Worm (Caenorhabditis elegans): Measurements from ENCODE around the gene srbc-19.

The srbc-19 gene

DNA sequence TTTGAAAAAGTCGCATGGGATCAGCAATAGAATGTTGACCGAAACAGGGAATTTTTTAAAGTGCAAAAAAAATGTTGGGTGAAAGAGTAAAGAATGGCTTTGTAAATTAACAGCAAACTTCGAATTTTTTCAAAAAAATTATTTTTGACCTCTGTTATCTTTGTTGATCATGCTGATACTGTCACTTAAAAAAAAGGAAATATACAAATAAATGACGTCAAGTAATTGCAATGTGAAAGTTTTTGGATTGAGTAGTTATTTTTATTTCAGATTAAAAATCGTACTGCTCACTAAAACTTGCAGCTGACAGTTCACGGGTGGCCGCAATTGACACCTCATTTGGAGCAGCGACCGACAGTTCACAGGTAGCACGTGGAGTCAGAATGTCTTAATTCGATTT is 15.7 kb downstream of the srbc-19 start, which contains the start of gene C45H4.13:
C45H4.13 (minus strand) TSS at position 101 of the 400 bp plus-strand sequence.
- TF ChIP-seq mec-3 (tag; optimal IDR thresholded peaks at IDR 0.05; ENCODE audit: borderline replicate concordance): no peak
- no peak for TF ChIP-seq hlh-15 (tag; optimal IDR thresholded peaks at IDR 0.05)
- TF ChIP-seq ceh-30 (tag; optimal IDR thresholded peaks at IDR 0.05): no peak
- no peak for TF ChIP-seq madf-2 (tag; optimal IDR thresholded peaks at IDR 0.05)
- no peak for TF ChIP-seq hlh-13 (GFP tag; optimal IDR thresholded peaks at IDR 0.05)
- no peak for TF ChIP-seq elt-2 (tag; optimal IDR thresholded peaks at IDR 0.05)
- TF ChIP-seq unc-3 (GFP tag; conservative IDR thresholded peaks at IDR 0.05): no peak
- no peak for TF ChIP-seq unc-3 (tag; optimal IDR thresholded peaks at IDR 0.05)
- TF ChIP-seq sox-2 (GFP tag; IDR thresholded peaks at IDR 0.05): no peak
- TF ChIP-seq tbx-2 (tag; optimal IDR thresholded peaks at IDR 0.05): no peak
- TF ChIP-seq ceh-48 (tag; optimal IDR thresholded peaks at IDR 0.05): no peak
- no peak for TF ChIP-seq ama-1 (optimal IDR thresholded peaks at IDR 0.05)
- no peak for TF ChIP-seq lim-6 (tag; optimal IDR thresholded peaks at IDR 0.05)
- TF ChIP-seq che-1 (tag; optimal IDR thresholded peaks at IDR 0.05): no peak
- TF ChIP-seq ceh-31 (tag; optimal IDR thresholded peaks at IDR 0.05): no peak
- no peak for TF ChIP-seq ztf-16 (tag; optimal IDR thresholded peaks at IDR 0.05)
- TF ChIP-seq fkh-6 (tag; optimal IDR thresholded peaks at IDR 0.05): no peak
- TF ChIP-seq F13H6.1 (tag; optimal IDR thresholded peaks at IDR 0.05): no peak
- no peak for TF ChIP-seq ref-2 (tag; optimal IDR thresholded peaks at IDR 0.05)
- TF ChIP-seq nhr-232 (tag; optimal IDR thresholded peaks at IDR 0.05): no peak

DNA sequence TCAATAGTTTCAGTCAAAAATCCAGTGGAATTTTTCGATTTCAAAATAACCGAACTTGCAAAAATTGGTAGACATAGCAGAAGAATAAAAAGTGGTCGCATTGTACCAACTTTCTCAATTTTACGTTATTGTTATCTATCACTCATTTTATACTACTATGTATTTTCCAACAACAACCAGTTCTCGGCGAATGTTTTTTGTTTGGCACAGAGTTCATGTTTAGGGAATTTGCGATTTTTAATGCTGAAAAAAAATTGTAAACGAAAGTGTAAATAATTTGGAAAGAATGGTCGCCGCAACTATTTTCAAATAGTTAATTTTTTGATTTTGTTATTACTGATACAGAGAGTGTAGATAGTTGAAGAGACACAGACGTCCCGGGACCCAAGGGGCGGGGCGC is 17.1 kb downstream of the srbc-19 start, which contains the start of gene C45H4.21:
C45H4.21 (minus strand) TSS at position 101 of the 400 bp plus-strand sequence.
- TF ChIP-seq ceh-6 (GFP tag; optimal IDR thresholded peaks at IDR 0.05): no peak
- no peak for TF ChIP-seq unc-3 (GFP tag; conservative IDR thresholded peaks at IDR 0.05)
- no peak for TF ChIP-seq unc-3 (tag; optimal IDR thresholded peaks at IDR 0.05)
- TF ChIP-seq syd-9 (tag; optimal IDR thresholded peaks at IDR 0.05): no peak
- TF ChIP-seq ztf-16 (tag; optimal IDR thresholded peaks at IDR 0.05): no peak
- no peak for TF ChIP-seq ceh-45 (GFP tag; IDR thresholded peaks at IDR 0.05)
- no peak for TF ChIP-seq K09A11.1 (tag; optimal IDR thresholded peaks at IDR 0.05; ENCODE audit: insufficient read depth)
- no peak for TF ChIP-seq C08G9.2 (tag; optimal IDR thresholded peaks at IDR 0.05)
- TF ChIP-seq tbx-7 (tag; optimal IDR thresholded peaks at IDR 0.05): no peak
- no peak for TF ChIP-seq gmeb-2 (tag; optimal IDR thresholded peaks at IDR 0.05)
- no peak for TF ChIP-seq pros-1 (tag; optimal IDR thresholded peaks at IDR 0.05)
- no peak for TF ChIP-seq ets-4 (tag; optimal IDR thresholded peaks at IDR 0.05)
- TF ChIP-seq ceh-19 (GFP tag; optimal IDR thresholded peaks at IDR 0.05): no peak
- no peak for TF ChIP-seq zip-5 (tag; optimal IDR thresholded peaks at IDR 0.05)
- no peak for TF ChIP-seq dve-1 (tag; optimal IDR thresholded peaks at IDR 0.05)
- no peak for TF ChIP-seq hlh-13 (GFP tag; optimal IDR thresholded peaks at IDR 0.05)
- no peak for TF ChIP-seq ama-1 (optimal IDR thresholded peaks at IDR 0.05)
- no peak for TF ChIP-seq nhr-232 (tag; optimal IDR thresholded peaks at IDR 0.05)
- no peak for TF ChIP-seq F13H6.1 (tag; optimal IDR thresholded peaks at IDR 0.05)

DNA sequence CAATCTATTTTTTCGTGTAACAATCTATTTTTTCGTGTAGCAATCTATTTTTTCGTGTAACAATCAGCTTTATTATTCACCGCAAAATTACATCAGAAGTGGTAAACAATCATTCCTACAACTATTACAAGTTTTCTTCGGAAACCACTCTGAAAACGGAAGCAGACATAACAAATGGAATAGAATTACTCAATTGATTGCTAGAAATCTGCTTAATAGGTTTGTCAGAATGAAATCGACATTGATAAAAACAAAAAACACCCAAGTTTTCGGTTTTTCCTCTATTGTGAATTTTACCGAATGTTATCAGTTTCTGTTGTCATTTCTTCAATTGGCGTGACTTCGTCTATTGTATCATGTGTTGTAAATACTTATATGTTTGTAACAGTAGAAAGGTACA is 19.8 kb downstream of the srbc-19 start, which contains the start of gene srbc-20:
srbc-20 (plus strand) TSS at position 301 of the 400 bp plus-strand sequence.
- TF ChIP-seq npax-4 (tag; optimal IDR thresholded peaks at IDR 0.05) (no peak), pat-9 (tag; optimal IDR thresholded peaks at IDR 0.05) (no peak), F13H6.1 (tag; optimal IDR thresholded peaks at IDR 0.05) (no peak), ceh-2 (tag; optimal IDR thresholded peaks at IDR 0.05) (no peak), sox-4 (tag; optimal IDR thresholded peaks at IDR 0.05) (no peak), tbx-2 (tag; optimal IDR thresholded peaks at IDR 0.05) (no peak)

- TF ChIP-seq nfya-1 (tag; optimal IDR thresholded peaks at IDR 0.05): no peak
- TF ChIP-seq odd-2 (tag; optimal IDR thresholded peaks at IDR 0.05): no peak
- TF ChIP-seq elt-4 (tag; optimal IDR thresholded peaks at IDR 0.05): no peak
- TF ChIP-seq pros-1 (tag; optimal IDR thresholded peaks at IDR 0.05): no peak
Measured at ce11 chrV:2146044-2146443, 20.5 kb downstream of the srbc-19 start, which contains the start of gene str-52. TSS of gene str-52 (minus strand) at chrV:2146144.
